Fruit fly (Drosophila melanogaster): ENCODE data around the gene CG4151.

CG4151 gene

dm6 chrX:5524240-5524881 lies 23.1 kb downstream of the CG4151 start (continued):
- TF ChIP-seq pan (optimal IDR thresholded peaks at IDR 0.05) (no peak), pan (GFP tag; optimal IDR thresholded peaks at IDR 0.05 in 1 of 2, IDR thresholded peaks at IDR 0.05 in 1 of 2) (no peak), CG8478 (optimal IDR thresholded peaks at IDR 0.05) (peak; percentile 70), Atf6 (GFP tag; IDR thresholded peaks at IDR 0.05) (no peak), PHDP (tag; optimal IDR thresholded peaks at IDR 0.05) (no peak), tup (GFP tag; optimal IDR thresholded peaks at IDR 0.05) (no peak), CG12219 (GFP tag; optimal IDR thresholded peaks at IDR 0.05) (no peak), nom (GFP tag; optimal IDR thresholded peaks at IDR 0.05) (peak; percentile 8), CG8765 (GFP tag; IDR thresholded peaks at IDR 0.05) (no peak), CG1792 (GFP tag; optimal IDR thresholded peaks at IDR 0.05) (no peak), CG3281 (GFP tag; optimal IDR thresholded peaks at IDR 0.05) (no peak), CG11695 (GFP tag; IDR thresholded peaks at IDR 0.05) (peak; percentile 16; the same call in 1 of the 3 replicates), CG8944 (GFP tag; optimal IDR thresholded peaks at IDR 0.05) (no peak), sisA (GFP tag; IDR thresholded peaks at IDR 0.05) (no peak; the same call in 1 of the 2 replicates), CG3163 (GFP tag; optimal IDR thresholded peaks at IDR 0.05) (no peak), CG10431 (GFP tag; optimal IDR thresholded peaks at IDR 0.05) (no peak), Mes4 (GFP tag; optimal IDR thresholded peaks at IDR 0.05) (no peak), Elba2 (GFP tag; optimal IDR thresholded peaks at IDR 0.05) (no peak), C15 (GFP tag; IDR thresholded peaks at IDR 0.05) (no peak), CG1024 (GFP tag; IDR thresholded peaks at IDR 0.05) (no peak), CG2875 (GFP tag; optimal IDR thresholded peaks at IDR 0.05) (no peak), Max (GFP tag; optimal IDR thresholded peaks at IDR 0.05) (no peak), vfl (GFP tag; optimal IDR thresholded peaks at IDR 0.05) (no peak), Hr3 (GFP tag; optimal IDR thresholded peaks at IDR 0.05) (no peak), CG10267 (tag; optimal IDR thresholded peaks at IDR 0.05) (no peak), Spps (tag; optimal IDR thresholded peaks at IDR 0.05) (no peak), bsh (GFP tag; optimal IDR thresholded peaks at IDR 0.05) (no peak), Asciz (GFP tag; optimal IDR thresholded peaks at IDR 0.05) (no peak), crol (GFP tag; IDR thresholded peaks at IDR 0.05) (no peak), CG13624 (GFP tag; optimal IDR thresholded peaks at IDR 0.05) (no peak), lmd (GFP tag; IDR thresholded peaks at IDR 0.05) (no peak; the same call in 1 of the 2 replicates), ssp (GFP tag; IDR thresholded peaks at IDR 0.05) (no peak), Chrac-16 (GFP tag; optimal IDR thresholded peaks at IDR 0.05) (no peak), Hr78 (GFP tag; optimal IDR thresholded peaks at IDR 0.05) (no peak), ttk (GFP tag; IDR thresholded peaks at IDR 0.05) (no peak), Ptx1 (GFP tag; IDR thresholded peaks at IDR 0.05) (no peak), CG1233 (GFP tag; optimal IDR thresholded peaks at IDR 0.05) (no peak), usp (GFP tag; optimal IDR thresholded peaks at IDR 0.05) (no peak), Fer2 (tag; optimal IDR thresholded peaks at IDR 0.05) (no peak), pum (GFP tag; optimal IDR thresholded peaks at IDR 0.05) (no peak), CG15514 (GFP tag; optimal IDR thresholded peaks at IDR 0.05) (peak; percentile 39), CG11560 (tag; IDR thresholded peaks at IDR 0.05) (no peak), CG16815 (GFP tag; optimal IDR thresholded peaks at IDR 0.05) (no peak), CG2129 (GFP tag; IDR thresholded peaks at IDR 0.05; ENCODE audit: partially characterized antibody) (0 out of 2 replicates have a peak, but pooled peaks have one; percentile 30), Meics (GFP tag; optimal IDR thresholded peaks at IDR 0.05) (no peak), nerfin-2 (GFP tag; IDR thresholded peaks at IDR 0.05; ENCODE audit: partially characterized antibody) (peak; percentile 92), ATbp (GFP tag; optimal IDR thresholded peaks at IDR 0.05) (no peak), CG7839 (tag; optimal IDR thresholded peaks at IDR 0.05) (no peak), E2f2 (GFP tag; IDR thresholded peaks at IDR 0.05) (no peak), CG30403 (GFP tag; optimal IDR thresholded peaks at IDR 0.05) (no peak), B-H1 (GFP tag; IDR thresholded peaks at IDR 0.05) (no peak)

All from whole organism, embryonic.